Worm (Caenorhabditis elegans) whole organism, midembryonic: ENCODE measurements around the gene chil-23.
"Not testable (repeated sequence)": the region's sequence is repeated elsewhere in the genome, so short reads cannot be mapped to it uniquely, and the experiment has no call there.

Source experiments
- T22C8.4 ChIP-seq: fragments of 200-800 bp; sonication (Bioruptor generic); IDR thresholded peaks from 2 replicates; pipeline ENCODE4 v1.3.6; 2022; ENCODE audit warnings: missing genetic modification characterization, missing compliant biosample characterization
- cog-1 ChIP-seq: sonication (generic microtip); optimal IDR thresholded peaks from 2 replicates; lab custom pipeline; 2016; ENCODE audit warnings: missing genetic modification characterization, missing compliant biosample characterization
- flt-1 ChIP-seq: fragments of 200-800 bp; sonication (Bioruptor generic); IDR thresholded peaks from 2 replicates; pipeline ENCODE4 v1.3.6; 2022; ENCODE audit warnings: missing genetic modification characterization, missing compliant biosample characterization
- klf-2 ChIP-seq: fragments of 200-800 bp; sonication (Bioruptor generic); conservative IDR thresholded peaks from 2 replicates; pipeline ENCODE4 v1.3.6; 2022; ENCODE audit warnings: missing genetic modification reagents, missing genetic modification characterization, missing compliant biosample characterization
- med-1 ChIP-seq: sonication (generic microtip); optimal IDR thresholded peaks from 2 replicates; lab custom pipeline; 2017; ENCODE audit warnings: missing genetic modification characterization, mild to moderate bottlenecking, missing compliant biosample characterization, antibody characterized with exemption, missing genetic modification reagents; ENCODE audit not compliant: insufficient read depth
- ref-1 ChIP-seq: fragments of 200-800 bp; sonication (Bioruptor generic); conservative IDR thresholded peaks from 2 replicates; pipeline ENCODE4 v1.3.6; 2022; ENCODE audit warnings: missing genetic modification reagents, missing genetic modification characterization, missing compliant biosample characterization
- tab-1 ChIP-seq: fragments of 200-800 bp; sonication (Bioruptor generic); IDR thresholded peaks from 2 replicates; pipeline ENCODE4 v1.3.6; 2022; ENCODE audit warnings: missing genetic modification characterization, missing compliant biosample characterization
- ztf-23 ChIP-seq: fragments of 200-800 bp; sonication (Bioruptor generic); IDR thresholded peaks from 2 replicates; pipeline ENCODE4 v1.3.6; 2022; ENCODE audit warnings: missing genetic modification reagents, missing genetic modification characterization, missing compliant biosample characterization
- ztf-29 ChIP-seq: fragments of 200-800 bp; sonication (Bioruptor generic); IDR thresholded peaks from 2 replicates; pipeline ENCODE4 v1.3.6; 2022; ENCODE audit warnings: missing genetic modification reagents, missing genetic modification characterization, missing compliant biosample characterization

Gene chil-23

ce11 chrII:9470027-9470426, 1.6 kb upstream of the chil-23 start, which contains the start of gene T19H5.6:
TSS of gene T19H5.6 (minus strand) at chrII:9470221.
- no peak for TF ChIP-seq ztf-23 (GFP tag; lab: Robert Waterston, UW)
- no peak for TF ChIP-seq ref-1 (GFP tag; lab: Robert Waterston, UW)
- no peak for TF ChIP-seq ztf-29 (GFP tag; lab: Robert Waterston, UW)
- TF ChIP-seq klf-2 = no peak
- no peak for TF ChIP-seq tab-1 (GFP tag; lab: Robert Waterston, UW)
- no peak for TF ChIP-seq flt-1 (GFP tag; lab: Robert Waterston, UW)
- no peak for TF ChIP-seq T22C8.4 (GFP tag; lab: Robert Waterston, UW)
- no peak for TF ChIP-seq cog-1 (tag; lab: Kevin White, UChicago)
- TF ChIP-seq med-1 = no peak

- TF ChIP-seq ztf-23 (GFP tag; lab: Robert Waterston, UW) = no peak
- no peak for TF ChIP-seq T22C8.4 (GFP tag; lab: Robert Waterston, UW)
- no peak for TF ChIP-seq cog-1 (tag; lab: Kevin White, UChicago)
- TF ChIP-seq med-1 = no peak
Observed at ce11 chrII:9466095-9466494, 2.3 kb downstream of the chil-23 start, which contains the start of gene chil-22. TSS of gene chil-22 (minus strand) at chrII:9466195.

ce11 chrII:9461881-9462280, 6.5 kb downstream of the chil-23 start, which contains the start of gene chil-21:
TSS of gene chil-21 (minus strand) at chrII:9461981.
- not testable (repeated sequence) for TF ChIP-seq ref-1 (GFP tag; lab: Robert Waterston, UW); T22C8.4 (GFP tag; lab: Robert Waterston, UW); med-1

ce11 chrII:9459462-9459861, 8.9 kb downstream of the chil-23 start, which contains the start of gene R09D1.14:
TSS of gene R09D1.14 (minus strand) at chrII:9459562.
- TF ChIP-seq ztf-23 (GFP tag; lab: Robert Waterston, UW); cog-1 (tag; lab: Kevin White, UChicago); ref-1 (GFP tag; lab: Robert Waterston, UW): not testable (repeated sequence)

ce11 chrII:9454304-9454703, 14.1 kb downstream of the chil-23 start, which contains the start of gene chil-19:
TSS of gene chil-19 (minus strand) at chrII:9454404.
- TF ChIP-seq klf-2 (no peak), ztf-29 (GFP tag; lab: Robert Waterston, UW) (no peak), T22C8.4 (GFP tag; lab: Robert Waterston, UW) (no peak), flt-1 (GFP tag; lab: Robert Waterston, UW) (no peak), tab-1 (GFP tag; lab: Robert Waterston, UW) (no peak)

- not testable (repeated sequence) for TF ChIP-seq klf-2; med-1; ztf-29 (GFP tag; lab: Robert Waterston, UW)
Observed at ce11 chrII:9452172-9452571, 16.2 kb downstream of the chil-23 start, which contains the start of gene R09D1.12. TSS of gene R09D1.12 (minus strand) at chrII:9452272.

- TF ChIP-seq T22C8.4 (GFP tag; lab: Robert Waterston, UW) (no peak), ztf-29 (GFP tag; lab: Robert Waterston, UW) (no peak), klf-2 (no peak), ref-1 (GFP tag; lab: Robert Waterston, UW) (no peak), med-1 (no peak), cog-1 (tag; lab: Kevin White, UChicago) (no peak), tab-1 (GFP tag; lab: Robert Waterston, UW) (no peak), ztf-23 (GFP tag; lab: Robert Waterston, UW) (no peak), flt-1 (GFP tag; lab: Robert Waterston, UW) (no peak)
Observed at ce11 chrII:9447965-9448364, 20.4 kb downstream of the chil-23 start, which contains the start of gene chil-18. TSS of gene chil-18 (plus strand) at chrII:9448265.

- TF ChIP-seq tab-1 (GFP tag; lab: Robert Waterston, UW) (no peak), med-1 (no peak), cog-1 (tag; lab: Kevin White, UChicago) (no peak), ref-1 (GFP tag; lab: Robert Waterston, UW) (no peak), ztf-23 (GFP tag; lab: Robert Waterston, UW) (no peak), ztf-29 (GFP tag; lab: Robert Waterston, UW) (no peak), klf-2 (no peak), T22C8.4 (GFP tag; lab: Robert Waterston, UW) (no peak), flt-1 (GFP tag; lab: Robert Waterston, UW) (no peak)
Observed at ce11 chrII:9445368-9445767, 23.0 kb downstream of the chil-23 start, which contains the start of gene R09D1.13. TSS of gene R09D1.13 (minus strand) at chrII:9445468.

- no peak for TF ChIP-seq flt-1 (GFP tag; lab: Robert Waterston, UW)
- TF ChIP-seq T22C8.4 (GFP tag; lab: Robert Waterston, UW) = no peak
- no peak for TF ChIP-seq med-1
Observed at ce11 chrII:9443522-9443921, 24.9 kb downstream of the chil-23 start, which contains the start of gene chil-15. TSS of gene chil-15 (minus strand) at chrII:9443622.

- TF ChIP-seq flt-1 (GFP tag; lab: Robert Waterston, UW) (no peak), ztf-29 (GFP tag; lab: Robert Waterston, UW) (no peak), cog-1 (tag; lab: Kevin White, UChicago) (no peak), ref-1 (GFP tag; lab: Robert Waterston, UW) (no peak), ztf-23 (GFP tag; lab: Robert Waterston, UW) (no peak), T22C8.4 (GFP tag; lab: Robert Waterston, UW) (no peak), med-1 (no peak), klf-2 (no peak), tab-1 (GFP tag; lab: Robert Waterston, UW) (no peak)
Observed at ce11 chrII:9441838-9442237, 26.6 kb downstream of the chil-23 start, which contains the start of gene chil-16. TSS of gene chil-16 (minus strand) at chrII:9441938.
